Fruit fly (Drosophila melanogaster): ENCODE measurements around the gene AIF.

The AIF gene

dm6 chr2L:2179366-2179765 is 27.8 kb downstream of the AIF start (continued):
- no peak for TF ChIP-seq repo (GFP tag; optimal IDR thresholded peaks at IDR 0.05)
- peak; percentile 8 for TF ChIP-seq Vsx1 (GFP tag; optimal IDR thresholded peaks at IDR 0.05)

dm6 chr2L:2180120-2180539 is 28.6 kb downstream of the AIF start:
- TF ChIP-seq H15 (GFP tag; IDR thresholded peaks at IDR 0.05) (peak; percentile 88), CG18262 (tag; optimal IDR thresholded peaks at IDR 0.05) (peak; percentile 93), usp (GFP tag; optimal IDR thresholded peaks at IDR 0.05) (no peak), Dip2 (GFP tag; IDR thresholded peaks at IDR 0.05) (0 out of 2 replicates have a peak, but pooled peaks have one; percentile 19), abd-A (tag; optimal IDR thresholded peaks at IDR 0.05) (no peak), CG18619 (GFP tag; optimal IDR thresholded peaks at IDR 0.05) (peak; percentile 74), hb (GFP tag; IDR thresholded peaks at IDR 0.05; ENCODE audit: partially characterized antibody) (no peak), Hmx (GFP tag; optimal IDR thresholded peaks at IDR 0.05) (peak; percentile 49), Hand (GFP tag; optimal IDR thresholded peaks at IDR 0.05) (peak; percentile 67), fu2 (GFP tag; optimal IDR thresholded peaks at IDR 0.05) (no peak), CG10274 (GFP tag; optimal IDR thresholded peaks at IDR 0.05) (peak; percentile 61), CG34224 (GFP tag; IDR thresholded peaks at IDR 0.05; ENCODE audit: partially characterized antibody) (no peak), CG6272 (GFP tag; IDR thresholded peaks at IDR 0.05) (peak; percentile 80), dati (GFP tag; IDR thresholded peaks at IDR 0.05) (peak; percentile 89), CG30431 (GFP tag; optimal IDR thresholded peaks at IDR 0.05) (peak; percentile 78), CG3065 (GFP tag; optimal IDR thresholded peaks at IDR 0.05) (peak; percentile 69), Ets65A (GFP tag) (peak; percentile 98), Antp (GFP tag; optimal IDR thresholded peaks at IDR 0.05) (peak; percentile 68), ttk (GFP tag; IDR thresholded peaks at IDR 0.05) (peak; percentile 91), pfk (GFP tag; optimal IDR thresholded peaks at IDR 0.05) (no peak), seq (GFP tag; IDR thresholded peaks at IDR 0.05) (peak; percentile 80), CkIIα-i1 (GFP tag; IDR thresholded peaks at IDR 0.05) (peak; percentile 62), ara (GFP tag; IDR thresholded peaks at IDR 0.05) (peak; percentile 94), gt (GFP tag; IDR thresholded peaks at IDR 0.05) (peak; percentile 67), wdn (GFP tag; IDR thresholded peaks at IDR 0.05) (peak; percentile 81), ssp (GFP tag; IDR thresholded peaks at IDR 0.05) (peak; percentile 76), bcd (GFP tag; optimal IDR thresholded peaks at IDR 0.05) (peak; percentile 90), Pdp1 (GFP tag; optimal IDR thresholded peaks at IDR 0.05) (peak; percentile 78 to 83), CG1024 (GFP tag; IDR thresholded peaks at IDR 0.05) (peak; percentile 82), gcm (GFP tag; optimal IDR thresholded peaks at IDR 0.05) (peak; percentile 93), CG5245 (GFP tag; optimal IDR thresholded peaks at IDR 0.05) (peak; percentile 85), Gug (GFP tag; IDR thresholded peaks at IDR 0.05) (peak; percentile 70), Lim3 (GFP tag; IDR thresholded peaks at IDR 0.05) (peak; percentile 76), Asciz (GFP tag; optimal IDR thresholded peaks at IDR 0.05) (peak; percentile 92), kay (GFP tag; optimal IDR thresholded peaks at IDR 0.05) (peak; percentile 76), CG7271 (tag; optimal IDR thresholded peaks at IDR 0.05) (peak; percentile 71), Dp (GFP tag; optimal IDR thresholded peaks at IDR 0.05) (no peak), fd102C (GFP tag; optimal IDR thresholded peaks at IDR 0.05) (peak; percentile 80), stc (GFP tag; IDR thresholded peaks at IDR 0.05) (peak; percentile 91), ato (GFP tag; IDR thresholded peaks at IDR 0.05; ENCODE audit: partially characterized antibody) (no peak), CG7987 (GFP tag; optimal IDR thresholded peaks at IDR 0.05) (peak; percentile 53), sima (GFP tag; optimal IDR thresholded peaks at IDR 0.05) (peak; percentile 23), zen (tag; optimal IDR thresholded peaks at IDR 0.05) (peak; percentile 93), knrl (GFP tag; IDR thresholded peaks at IDR 0.05; ENCODE audit: partially characterized antibody) (no peak), gfzf (GFP tag; optimal IDR thresholded peaks at IDR 0.05) (no peak), NK7.1 (GFP tag; optimal IDR thresholded peaks at IDR 0.05) (peak; percentile 61), cg (GFP tag; optimal IDR thresholded peaks at IDR 0.05) (no peak), CG12104 (GFP tag; optimal IDR thresholded peaks at IDR 0.05) (peak; percentile 74)
